Fruit fly (Drosophila melanogaster): ENCODE measurements around the gene Orct.

The Orct gene

dm6 chr3R:24289768-24290349, 13.8 kb downstream of the Orct start, which contains the start of the genes CG34290 and Uck (continued):
- TF ChIP-seq gt (GFP tag; IDR thresholded peaks at IDR 0.05) (no peak), CG4730 (GFP tag; IDR thresholded peaks at IDR 0.05) (no peak), Oli (tag; optimal IDR thresholded peaks at IDR 0.05) (peak; percentile 47), CG14710 (tag; optimal IDR thresholded peaks at IDR 0.05) (peak; percentile 82), CG7928 (GFP tag; optimal IDR thresholded peaks at IDR 0.05) (no peak), CG18619 (GFP tag; optimal IDR thresholded peaks at IDR 0.05) (peak; percentile 84), dmrt11E (tag; optimal IDR thresholded peaks at IDR 0.05) (peak; percentile 33), CG3065 (GFP tag; optimal IDR thresholded peaks at IDR 0.05) (peak; percentile 16), Mes4 (GFP tag; optimal IDR thresholded peaks at IDR 0.05) (peak; percentile 77)

- TF ChIP-seq CG5953 (GFP tag; IDR thresholded peaks at IDR 0.05) = no peak
- TF ChIP-seq ftz-f1 (GFP tag; optimal IDR thresholded peaks at IDR 0.05) = no peak
- peak; percentile 60 for TF ChIP-seq CG17359 (tag; optimal IDR thresholded peaks at IDR 0.05)
- TF ChIP-seq Fer2 (tag; optimal IDR thresholded peaks at IDR 0.05) = no peak
- no peak for TF ChIP-seq cas (GFP tag; IDR thresholded peaks at IDR 0.05)
- no peak for TF ChIP-seq sc (optimal IDR thresholded peaks at IDR 0.05)
- peak; percentile 10 for TF ChIP-seq sc (GFP tag; optimal IDR thresholded peaks at IDR 0.05)
- TF ChIP-seq croc (GFP tag; conservative IDR thresholded peaks at IDR 0.05) = no peak
- TF ChIP-seq pros (GFP tag; optimal IDR thresholded peaks at IDR 0.05) = no peak
- no peak for TF ChIP-seq en (GFP tag; optimal IDR thresholded peaks at IDR 0.05)
- TF ChIP-seq CG17385 (GFP tag; optimal IDR thresholded peaks at IDR 0.05) = no peak
- peak; percentile 57 for TF ChIP-seq nerfin-1 (tag; optimal IDR thresholded peaks at IDR 0.05)
- TF ChIP-seq sr (GFP tag; IDR thresholded peaks at IDR 0.05) = no peak
- TF ChIP-seq E2f1 (GFP tag; IDR thresholded peaks at IDR 0.05) = no peak
- peak; percentile 50 for TF ChIP-seq unpg (GFP tag; optimal IDR thresholded peaks at IDR 0.05)
- TF ChIP-seq CG7928 (GFP tag; optimal IDR thresholded peaks at IDR 0.05) = no peak
- no peak for TF ChIP-seq CG1832 (GFP tag; optimal IDR thresholded peaks at IDR 0.05)
- TF ChIP-seq eve (GFP tag; optimal IDR thresholded peaks at IDR 0.05) = no peak
- peak; percentile 54 for TF ChIP-seq CG2712 (tag; optimal IDR thresholded peaks at IDR 0.05)
- TF ChIP-seq dati (GFP tag; IDR thresholded peaks at IDR 0.05) = no peak
- no peak for TF ChIP-seq row (GFP tag; IDR thresholded peaks at IDR 0.05)
- TF ChIP-seq CG3407 (GFP tag; optimal IDR thresholded peaks at IDR 0.05) = peak; percentile 57
- peak; percentile 71 for TF ChIP-seq Blimp-1 (GFP tag; optimal IDR thresholded peaks at IDR 0.05)
- no peak for TF ChIP-seq CG12659 (GFP tag; optimal IDR thresholded peaks at IDR 0.05)
- TF ChIP-seq disco-r (GFP tag; optimal IDR thresholded peaks at IDR 0.05) = no peak
- TF ChIP-seq Vsx1 (GFP tag; optimal IDR thresholded peaks at IDR 0.05) = peak; percentile 30
- peak; percentile 48 for TF ChIP-seq CG31365 (tag; optimal IDR thresholded peaks at IDR 0.05)
- peak; percentile 4 for TF ChIP-seq CG10209 (GFP tag; optimal IDR thresholded peaks at IDR 0.05)
- TF ChIP-seq wek (GFP tag; optimal IDR thresholded peaks at IDR 0.05) = peak; percentile 61
- TF ChIP-seq trem (tag; optimal IDR thresholded peaks at IDR 0.05) = peak; percentile 50
- TF ChIP-seq sisA (GFP tag; IDR thresholded peaks at IDR 0.05) = no peak
- TF ChIP-seq CG10321 (GFP tag; IDR thresholded peaks at IDR 0.05) = no peak
- no peak for TF ChIP-seq Sin3A (optimal IDR thresholded peaks at IDR 0.05)
- TF ChIP-seq CG15696 (tag; optimal IDR thresholded peaks at IDR 0.05) = peak; percentile 58
- peak; percentile 15 for TF ChIP-seq CG9797 (GFP tag; optimal IDR thresholded peaks at IDR 0.05)
- TF ChIP-seq Sry-β (GFP tag; optimal IDR thresholded peaks at IDR 0.05) = peak; percentile 35
- TF ChIP-seq CG33213 (GFP tag; optimal IDR thresholded peaks at IDR 0.05) = no peak
- TF ChIP-seq peb (GFP tag; IDR thresholded peaks at IDR 0.05) = no peak
- no peak for TF ChIP-seq CG7556 (GFP tag; optimal IDR thresholded peaks at IDR 0.05)
- TF ChIP-seq Sox102F (GFP tag; optimal IDR thresholded peaks at IDR 0.05) = no peak
- peak; percentile 30 for TF ChIP-seq CG10267 (tag; optimal IDR thresholded peaks at IDR 0.05)
- TF ChIP-seq Ets65A (GFP tag) = peak; percentile 61
These were observed 17.1 kb downstream of the Orct start for dm6 chr3R:24293171-24293570.
